Fruit fly (Drosophila melanogaster) whole organism: Measurements from ENCODE around the gene Rab35.

Source experiments
- CG8478 ChIP-seq: fragments of >200 bp; optimal IDR thresholded peaks from 2 replicates; lab custom pipeline; 2018; ENCODE audit warnings: inconsistent platforms
- EcR ChIP-seq, 2 experiments: fragments of >200 bp; optimal IDR thresholded peaks; 2 replicates each; lab custom pipeline; 2017; ENCODE audit warnings: missing biosample characterization in 2 of 2, missing genetic modification characterization in 2 of 2, missing genetic modification reagents in 2 of 2
- pan ChIP-seq: fragments of >200 bp; optimal IDR thresholded peaks from 2 replicates; lab custom pipeline; 2017
- psq ChIP-seq: fragments of >200 bp; optimal IDR thresholded peaks from 2 replicates; lab custom pipeline; 2017
- usp ChIP-seq: fragments of >200 bp; optimal IDR thresholded peaks from 2 replicates; lab custom pipeline; 2017; ENCODE audit warnings: missing biosample characterization, missing genetic modification characterization, mixed read lengths

dm6 chrX:20158943-20159385, 708 bp downstream of the Rab35 start:
- peak; percentile 90 for TF ChIP-seq CG8478
- TF ChIP-seq usp (GFP tag; lab: Kevin White, UChicago): no peak
- no peak for TF ChIP-seq psq (lab: Kevin White, UChicago)
- no peak for TF ChIP-seq EcR (GFP tag; optimal IDR thresholded peaks at IDR 0.05; lab: Kevin White, UChicago)
- no peak for TF ChIP-seq pan (lab: Kevin White, UChicago)
